Fruit fly (Drosophila melanogaster) Kc167 (cell line): ENCODE results near the gene MRP.

Source experiments
- Myc ChIP-seq: fragments of >200 bp; optimal IDR thresholded peaks from 2 replicates; lab custom pipeline; 2017; ENCODE audit warnings: missing external identifiers
- Sin3A ChIP-seq: fragments of >200 bp; optimal IDR thresholded peaks from 2 replicates; lab custom pipeline; 2018; ENCODE audit warnings: missing external identifiers
- h ChIP-seq: fragments of >200 bp; optimal IDR thresholded peaks from 3 replicates; lab custom pipeline; 2018; ENCODE audit warnings: missing external identifiers
- insv ChIP-seq: fragments of >200 bp; optimal IDR thresholded peaks from 3 replicates; lab custom pipeline; 2018; ENCODE audit warnings: missing external identifiers
- psq ChIP-seq: fragments of >200 bp; optimal IDR thresholded peaks from 2 replicates; lab custom pipeline; 2017; ENCODE audit warnings: missing external identifiers
- ttk ChIP-seq: sonication (Bioruptor generic); optimal IDR thresholded peaks from 2 replicates; lab custom pipeline; 2017; ENCODE audit warnings: missing external identifiers

- TF ChIP-seq psq (lab: Kevin White, UChicago) (no peak), insv (no peak), ttk (no peak), Sin3A (lab: Kevin White, UChicago) (no peak), h (lab: Kevin White, UChicago) (no peak), Myc (lab: Kevin White, UChicago) (no peak)
These were observed 49.2 kb upstream of the MRP start, which contains the start of gene Nepl7 for dm6 chr2L:12669614-12670013.
